Fruit fly (Drosophila melanogaster) whole organism, embryonic: ENCODE measurements around the gene CG7781.

Experiments
- Atf-2 ChIP-seq: fragments of 200-800 bp; sonication (Bioruptor generic); optimal IDR thresholded peaks from 2 replicates; lab custom pipeline; 2016; ENCODE audit warnings: missing biosample characterization, missing genetic modification characterization
- CG12236 ChIP-seq: fragments of 200-800 bp; sonication (Bioruptor generic); optimal IDR thresholded peaks from 2 replicates; lab custom pipeline; 2016; ENCODE audit warnings: missing biosample characterization, missing genetic modification characterization
- CG12391 ChIP-seq: fragments of 200-800 bp; sonication (Bioruptor generic); optimal IDR thresholded peaks from 3 replicates; lab custom pipeline; 2018; ENCODE audit warnings: missing biosample characterization, mild to moderate bottlenecking, missing genetic modification characterization, moderate library complexity
- CG13775 ChIP-seq: fragments of 200-800 bp; sonication (Bioruptor generic); optimal IDR thresholded peaks from 3 replicates; lab custom pipeline; 2017; ENCODE audit warnings: missing biosample characterization, mild to moderate bottlenecking, missing genetic modification characterization
- CG14050 ChIP-seq: fragments of 200-800 bp; sonication (Bioruptor generic); IDR thresholded peaks from 3 replicates; pipeline ENCODE4 v1.3.6; 2022; ENCODE audit warnings: missing biosample characterization, missing genetic modification characterization
- CG15696 ChIP-seq: fragments of 200-800 bp; sonication (Bioruptor generic); optimal IDR thresholded peaks from 2 replicates; lab custom pipeline; 2019; ENCODE audit warnings: missing biosample characterization, mild to moderate bottlenecking, missing genetic modification characterization, moderate library complexity
- CG1602 ChIP-seq: fragments of 200-800 bp; sonication (Bioruptor generic); optimal IDR thresholded peaks from 3 replicates; lab custom pipeline; 2016; ENCODE audit warnings: missing biosample characterization, missing genetic modification characterization
- CG17328 ChIP-seq: fragments of 200-800 bp; sonication (Bioruptor generic); IDR thresholded peaks from 2 replicates; pipeline ENCODE4 v1.3.6; 2022; ENCODE audit warnings: missing biosample characterization, missing genetic modification characterization
- CG17361 ChIP-seq: fragments of 200-800 bp; sonication (Bioruptor generic); IDR thresholded peaks from 3 replicates; pipeline ENCODE4 v1.3.6; 2022; ENCODE audit warnings: missing biosample characterization, missing genetic modification characterization
- CG18764 ChIP-seq: fragments of 200-800 bp; sonication (Bioruptor generic); optimal IDR thresholded peaks from 3 replicates; lab custom pipeline; 2016; ENCODE audit warnings: missing biosample characterization, missing genetic modification characterization
- CG2120 ChIP-seq: fragments of 200-800 bp; sonication (Bioruptor generic); optimal IDR thresholded peaks from 3 replicates; lab custom pipeline; 2016; ENCODE audit warnings: missing biosample characterization, missing genetic modification characterization
- CG2129 ChIP-seq: fragments of 200-800 bp; sonication (Bioruptor generic); IDR thresholded peaks from 2 replicates; pipeline ENCODE4 v1.3.6; 2022; ENCODE audit warnings: missing biosample characterization, missing genetic modification characterization; ENCODE audit not compliant: partially characterized antibody
- CG34376 ChIP-seq: fragments of 200-800 bp; sonication (Bioruptor generic); optimal IDR thresholded peaks from 2 replicates; lab custom pipeline; 2018; ENCODE audit warnings: missing biosample characterization, mild to moderate bottlenecking, missing genetic modification characterization
- CG34422 ChIP-seq: fragments of 200-800 bp; sonication (Bioruptor generic); IDR thresholded peaks from 3 replicates; pipeline ENCODE4 v1.3.6; 2022; ENCODE audit warnings: missing biosample characterization, missing genetic modification characterization
- CG4360 ChIP-seq: fragments of 200-800 bp; sonication (Bioruptor generic); IDR thresholded peaks from 2 replicates; pipeline ENCODE4 v1.3.6; 2022; ENCODE audit warnings: missing biosample characterization, missing genetic modification characterization
- CG5180 ChIP-seq: fragments of 200-800 bp; sonication (Bioruptor generic); optimal IDR thresholded peaks from 3 replicates; lab custom pipeline; 2017; ENCODE audit warnings: missing biosample characterization, missing genetic modification characterization, mild to moderate bottlenecking, moderate library complexity, missing genetic modification reagents
- CG7745 ChIP-seq: fragments of 200-800 bp; sonication (Bioruptor generic); optimal IDR thresholded peaks from 2 replicates; lab custom pipeline; 2018; ENCODE audit warnings: missing biosample characterization, mild to moderate bottlenecking, missing genetic modification characterization, moderate library complexity
- CG8290 ChIP-seq, 3 experiments: fragments of 200-800 bp; sonication (Bioruptor generic); optimal IDR thresholded peaks; 2 replicates each; lab custom pipeline; 2016 to 2019; ENCODE audit warnings: missing biosample characterization in 3 of 3, missing genetic modification characterization in 3 of 3, mild to moderate bottlenecking in 2 of 3, moderate library complexity in 1 of 3
- CG8944 ChIP-seq: fragments of 200-800 bp; sonication (Bioruptor generic); optimal IDR thresholded peaks from 3 replicates; lab custom pipeline; 2016; ENCODE audit warnings: missing biosample characterization, missing genetic modification characterization
- Camta ChIP-seq: fragments of 200-800 bp; sonication (Bioruptor generic); optimal IDR thresholded peaks from 2 replicates; lab custom pipeline; 2016; ENCODE audit warnings: missing biosample characterization, missing genetic modification characterization
- Chrac-16 ChIP-seq: fragments of 200-800 bp; sonication (Bioruptor generic); optimal IDR thresholded peaks from 3 replicates; lab custom pipeline; 2016; ENCODE audit warnings: missing biosample characterization, missing genetic modification characterization
- Doc2 ChIP-seq: fragments of 200-800 bp; sonication (Bioruptor generic); IDR thresholded peaks from 2 replicates; pipeline ENCODE4 v1.3.6; 2022; ENCODE audit warnings: missing biosample characterization, missing genetic modification characterization
- Hr51 ChIP-seq, 2 experiments: fragments of 200-800 bp; sonication (Bioruptor generic); optimal IDR thresholded peaks; 2 replicates in 1 of 2; 3 replicates in 1 of 2; lab custom pipeline; 2016 to 2018; ENCODE audit warnings: missing biosample characterization in 2 of 2, missing genetic modification characterization in 2 of 2, mild to moderate bottlenecking in 1 of 2, moderate library complexity in 1 of 2
- NFAT ChIP-seq: fragments of 200-800 bp; sonication (Bioruptor generic); IDR thresholded peaks from 2 replicates; pipeline ENCODE4 v1.3.6; 2022; ENCODE audit warnings: missing biosample characterization, missing genetic modification characterization
- Ravus ChIP-seq: fragments of 200-800 bp; sonication (Bioruptor generic); IDR thresholded peaks from 2 replicates; pipeline ENCODE4 v1.3.6; 2022; ENCODE audit warnings: missing biosample characterization, missing genetic modification characterization
- Sry-δ ChIP-seq: fragments of 200-800 bp; sonication (Bioruptor generic); optimal IDR thresholded peaks from 2 replicates; lab custom pipeline; 2016; ENCODE audit warnings: missing biosample characterization, missing genetic modification characterization
- Ssrp ChIP-seq: fragments of 200-800 bp; sonication (Bioruptor generic); optimal IDR thresholded peaks from 2 replicates; lab custom pipeline; 2018; ENCODE audit warnings: missing biosample characterization, mild to moderate bottlenecking, missing genetic modification characterization, moderate library complexity
- Taf1 ChIP-seq: fragments of 200-800 bp; sonication (Bioruptor generic); IDR thresholded peaks from 2 replicates; pipeline ENCODE4 v1.3.6; 2022; ENCODE audit warnings: missing biosample characterization, missing genetic modification characterization
- cwo ChIP-seq: fragments of 200-800 bp; sonication (Bioruptor generic); optimal IDR thresholded peaks from 3 replicates; lab custom pipeline; 2017; ENCODE audit warnings: missing biosample characterization, missing genetic modification characterization, mild to moderate bottlenecking, moderate library complexity, missing genetic modification reagents
- dan ChIP-seq: fragments of 200-800 bp; sonication (Bioruptor generic); IDR thresholded peaks from 2 replicates; pipeline ENCODE4 v1.3.6; 2022; ENCODE audit warnings: missing biosample characterization, missing genetic modification characterization
- dimm ChIP-seq: fragments of 200-800 bp; sonication (Bioruptor generic); IDR thresholded peaks from 2 replicates; pipeline ENCODE4 v1.3.6; 2022; ENCODE audit warnings: missing biosample characterization, missing genetic modification characterization
- dmrt11E ChIP-seq: fragments of 200-800 bp; sonication (Bioruptor generic); optimal IDR thresholded peaks from 3 replicates; lab custom pipeline; 2018; ENCODE audit warnings: missing biosample characterization, mild to moderate bottlenecking, missing genetic modification characterization, moderate library complexity
- en ChIP-seq: fragments of 200-800 bp; sonication (Bioruptor generic); optimal IDR thresholded peaks from 2 replicates; lab custom pipeline; 2016; ENCODE audit warnings: missing biosample characterization, missing genetic modification characterization
- gsb ChIP-seq: fragments of 200-800 bp; sonication (Bioruptor generic); IDR thresholded peaks from 2 replicates; pipeline ENCODE4 v1.3.6; 2022; ENCODE audit warnings: missing biosample characterization, missing genetic modification characterization
- hth ChIP-seq: fragments of >200 bp; optimal IDR thresholded peaks from 2 replicates; lab custom pipeline; 2017; ENCODE audit warnings: inconsistent platforms
- jing ChIP-seq: fragments of 200-800 bp; sonication (Bioruptor generic); optimal IDR thresholded peaks from 2 replicates; lab custom pipeline; 2018; ENCODE audit warnings: missing biosample characterization, mild to moderate bottlenecking, missing genetic modification characterization
- mld ChIP-seq: fragments of 200-800 bp; sonication (Bioruptor generic); IDR thresholded peaks from 3 replicates; pipeline ENCODE4 v1.3.6; 2022; ENCODE audit warnings: missing biosample characterization, missing genetic modification characterization; ENCODE audit not compliant: partially characterized antibody
- nerfin-2 ChIP-seq: fragments of 200-800 bp; sonication (Bioruptor generic); IDR thresholded peaks from 2 replicates; pipeline ENCODE4 v1.3.6; 2022; ENCODE audit warnings: missing biosample characterization, missing genetic modification characterization; ENCODE audit not compliant: partially characterized antibody
- onecut ChIP-seq: fragments of 200-800 bp; sonication (Bioruptor generic); IDR thresholded peaks from 2 replicates; pipeline ENCODE4 v1.3.6; 2022; ENCODE audit warnings: missing biosample characterization, missing genetic modification characterization
- prd ChIP-seq, 3 experiments: fragments of >200 bp in 2 of 3; fragments of 200-800 bp in 1 of 3; sonication (Bioruptor generic) in 1 of 3; optimal IDR thresholded peaks in 2 of 3; IDR thresholded peaks in 1 of 3; 2 replicates in 2 of 3; 3 replicates in 1 of 3; pipeline versions ENCODE4 v1.3.6 to Lab custom; 2017 to 2022; ENCODE audit warnings: missing biosample characterization in 1 of 3, missing genetic modification characterization in 1 of 3
- pzg ChIP-seq: fragments of 200-800 bp; sonication (Bioruptor generic); optimal IDR thresholded peaks from 3 replicates; lab custom pipeline; 2018; ENCODE audit warnings: missing biosample characterization, mild to moderate bottlenecking, missing genetic modification characterization, moderate library complexity
- ro ChIP-seq: fragments of 200-800 bp; sonication (Bioruptor generic); IDR thresholded peaks from 2 replicates; pipeline ENCODE4 v1.3.6; 2022; ENCODE audit warnings: missing biosample characterization, missing genetic modification characterization
- sens ChIP-seq: fragments of 200-800 bp; sonication (Bioruptor generic); peaks from one replicate; lab custom pipeline; 2016; ENCODE audit warnings: missing biosample characterization, missing genetic modification characterization
- sens-2 ChIP-seq: fragments of 200-800 bp; sonication (Bioruptor generic); IDR thresholded peaks from 2 replicates; pipeline ENCODE4 v1.3.6; 2022; ENCODE audit warnings: missing biosample characterization, missing genetic modification characterization
- stc ChIP-seq: fragments of 200-800 bp; sonication (Bioruptor generic); IDR thresholded peaks from 2 replicates; pipeline ENCODE4 v1.3.6; 2022; ENCODE audit warnings: missing biosample characterization, missing genetic modification characterization
- vnd ChIP-seq: fragments of 200-800 bp; sonication (Bioruptor generic); IDR thresholded peaks from 3 replicates; pipeline ENCODE4 v1.3.6; 2022; ENCODE audit warnings: missing biosample characterization, missing genetic modification characterization; ENCODE audit not compliant: partially characterized antibody
- wdn ChIP-seq: fragments of 200-800 bp; sonication (Bioruptor generic); IDR thresholded peaks from 2 replicates; pipeline ENCODE4 v1.3.6; 2022; ENCODE audit warnings: missing biosample characterization, missing genetic modification characterization
- wek ChIP-seq: fragments of 200-800 bp; sonication (Bioruptor generic); optimal IDR thresholded peaks from 3 replicates; lab custom pipeline; 2018; ENCODE audit warnings: missing biosample characterization, mild to moderate bottlenecking, missing genetic modification characterization, moderate library complexity

CG7781 gene

DNA sequence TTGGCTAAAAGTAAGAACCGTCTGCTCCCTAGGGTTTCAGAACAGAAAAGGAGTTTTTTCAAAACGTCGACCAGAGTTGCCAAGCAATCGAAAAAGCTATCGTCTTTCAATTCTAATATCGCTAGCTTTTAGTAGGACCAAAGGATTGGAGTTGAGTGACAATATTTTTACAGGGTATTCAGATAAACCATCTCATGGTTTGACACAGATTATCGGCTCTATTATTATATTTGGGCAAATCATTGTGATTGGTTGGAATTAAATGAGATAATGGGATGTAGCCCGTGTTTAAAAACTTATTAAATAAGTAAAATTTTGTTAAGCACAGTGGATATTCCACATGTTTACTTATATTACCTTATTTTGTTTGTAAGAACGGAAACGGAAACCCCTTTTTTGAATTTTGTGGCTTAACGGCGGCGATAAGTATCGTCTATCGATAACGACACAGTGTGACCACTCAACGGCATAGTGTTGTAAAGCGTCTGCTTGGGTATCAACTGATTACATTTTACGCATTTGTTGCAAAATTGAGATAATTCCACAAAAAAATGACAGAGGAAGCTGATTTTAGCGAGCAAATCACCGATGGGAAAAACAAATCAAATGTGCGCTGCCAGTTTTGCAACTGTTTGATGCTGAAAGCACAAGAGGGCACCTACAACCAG is 5.2 kb downstream of the CG7781 start, which contains the start of the genes mtsh and strat (continued):
- TF ChIP-seq Ravus (GFP tag; lab: Robert Waterston, UW) (no peak), CG34422 (GFP tag; lab: Robert Waterston, UW) (no peak; the same call in 2 of the 3 replicates), CG2129 (GFP tag; lab: Robert Waterston, UW) (no peak), CG5180 (GFP tag; lab: Kevin White, UChicago) (peak; percentile 9), mld (GFP tag; lab: Robert Waterston, UW) (no peak), CG13775 (GFP tag; lab: Kevin White, UChicago) (peak; percentile 61), Chrac-16 (GFP tag; lab: Kevin White, UChicago) (no peak), dimm (GFP tag; lab: Robert Waterston, UW) (no peak), CG8290 (GFP tag; optimal IDR thresholded peaks at IDR 0.05; lab: Kevin White, UChicago) (peak; percentile 16), CG8290 (tag; optimal IDR thresholded peaks at IDR 0.05; lab: Kevin White, UChicago) (no peak), Ssrp (tag; lab: Kevin White, UChicago) (peak; percentile 28), CG12391 (tag; lab: Kevin White, UChicago) (peak; percentile 56), en (GFP tag; lab: Kevin White, UChicago) (no peak), pzg (GFP tag; lab: Kevin White, UChicago) (peak; percentile 84), Camta (GFP tag; lab: Kevin White, UChicago) (no peak), CG12236 (GFP tag; lab: Kevin White, UChicago) (peak; percentile 34), onecut (GFP tag; lab: Robert Waterston, UW) (no peak; the same call in 1 of the 2 replicates), CG4360 (no peak; the same call in 1 of the 2 replicates), nerfin-2 (GFP tag; lab: Robert Waterston, UW) (peak; percentile 54; the same call in 1 of the 2 replicates), CG17361 (GFP tag; lab: Robert Waterston, UW) (peak; percentile 73), CG17328 (peak; percentile 70), CG18764 (GFP tag; lab: Kevin White, UChicago) (peak; percentile 62), vnd (GFP tag; lab: Robert Waterston, UW) (peak; percentile 50; the same call in 2 of the 3 replicates), Hr51 (GFP tag; optimal IDR thresholded peaks at IDR 0.05; lab: Kevin White, UChicago) (peak in 1 of 2 experiments; percentile 56), Taf1 (GFP tag; lab: Robert Waterston, UW) (no peak), gsb (GFP tag; lab: Robert Waterston, UW) (peak; percentile 33; the same call in 1 of the 2 replicates), sens (GFP tag; lab: Kevin White, UChicago) (peak; percentile 91), CG8944 (GFP tag; lab: Kevin White, UChicago) (no peak), wek (peak; percentile 3), NFAT (GFP tag; lab: Robert Waterston, UW) (peak; percentile 49; the same call in 1 of the 2 replicates), CG34376 (GFP tag; lab: Kevin White, UChicago) (peak; percentile 84), CG1602 (no peak), hth (lab: Kevin White, UChicago) (no peak), Sry-δ (peak; percentile 62), cwo (GFP tag; lab: Kevin White, UChicago) (no peak), CG7745 (tag; lab: Kevin White, UChicago) (no peak), Doc2 (no peak), prd (optimal IDR thresholded peaks at IDR 0.05; lab: Kevin White, UChicago) (no peak), prd (GFP tag; IDR thresholded peaks at IDR 0.05; lab: Robert Waterston, UW) (peak; percentile 30; the same call in 1 of the 3 replicates), Atf-2 (GFP tag; lab: Kevin White, UChicago) (peak; percentile 52), sens-2 (GFP tag; lab: Robert Waterston, UW) (no peak), CG14050 (GFP tag; lab: Robert Waterston, UW) (no peak; the same call in 2 of the 3 replicates), CG15696 (tag; lab: Kevin White, UChicago) (no peak), dan (GFP tag; lab: Robert Waterston, UW) (no peak), dmrt11E (tag; lab: Kevin White, UChicago) (peak; percentile 19), jing (GFP tag; lab: Kevin White, UChicago) (peak; percentile 20), ro (no peak), CG2120 (peak; percentile 59), stc (GFP tag; lab: Robert Waterston, UW) (peak; percentile 59; the same call in 1 of the 2 replicates), wdn (GFP tag; lab: Robert Waterston, UW) (no peak)
